Worm (Caenorhabditis elegans) whole organism, young adult: ENCODE results near the gene W08E12.6.

Source experiments
- B0019.2 ChIP-seq: fragments of 200-800 bp; sonication (Bioruptor generic); conservative IDR thresholded peaks from 2 replicates; pipeline ENCODE4 v1.3.6; 2022; ENCODE audit warnings: missing genetic modification reagents, missing genetic modification characterization, missing compliant biosample characterization
- B0035.1 ChIP-seq: sonication (generic microtip); optimal IDR thresholded peaks from 2 replicates; lab custom pipeline; 2016; ENCODE audit warnings: missing genetic modification characterization, mild to moderate bottlenecking, missing compliant biosample characterization, missing genotype, missing genetic modification reagents
- B0336.3 ChIP-seq: fragments of 200-800 bp; sonication (Bioruptor generic); IDR thresholded peaks from 2 replicates; pipeline ENCODE4 v1.3.6; 2022; ENCODE audit warnings: missing genetic modification characterization, missing compliant biosample characterization
- C17E4.6 ChIP-seq: fragments of 200-800 bp; sonication (Bioruptor generic); IDR thresholded peaks from 2 replicates; pipeline ENCODE4 v1.3.6; 2022; ENCODE audit warnings: missing genetic modification reagents, missing genetic modification characterization, missing compliant biosample characterization
- F10E7.11 ChIP-seq: sonication (generic microtip); optimal IDR thresholded peaks from 2 replicates; lab custom pipeline; 2017; ENCODE audit warnings: mild to moderate bottlenecking, missing genetic modification characterization, moderate library complexity, missing compliant biosample characterization
- F39B2.1 ChIP-seq: fragments of 200-800 bp; sonication (Bioruptor generic); IDR thresholded peaks from 2 replicates; pipeline ENCODE4 v1.3.6; 2022; ENCODE audit warnings: missing genetic modification reagents, missing genetic modification characterization, missing compliant biosample characterization
- F49E8.2 ChIP-seq: sonication (generic microtip); optimal IDR thresholded peaks from 3 replicates; lab custom pipeline; 2017; ENCODE audit warnings: missing genetic modification characterization, mild to moderate bottlenecking, missing compliant biosample characterization, antibody characterized with exemption, moderate library complexity; ENCODE audit not compliant: insufficient read depth
- F57A8.1 ChIP-seq: fragments of 200-800 bp; sonication (Bioruptor generic); optimal IDR thresholded peaks from 2 replicates; lab custom pipeline; 2018; ENCODE audit warnings: mild to moderate bottlenecking, missing genetic modification characterization, moderate library complexity, missing compliant biosample characterization
- F57C9.4 ChIP-seq: sonication (generic microtip); optimal IDR thresholded peaks from 2 replicates; lab custom pipeline; 2017; ENCODE audit warnings: mild to moderate bottlenecking, missing genetic modification characterization, missing compliant biosample characterization
- Y53G8AR.9 ChIP-seq: fragments of 200-800 bp; sonication (Bioruptor generic); conservative IDR thresholded peaks from 2 replicates; pipeline ENCODE4 v1.3.6; 2022; ENCODE audit warnings: missing genetic modification reagents, missing genetic modification characterization, missing compliant biosample characterization
- Y95B8A.8 ChIP-seq: fragments of 200-800 bp; sonication (Bioruptor generic); IDR thresholded peaks from 2 replicates; pipeline ENCODE4 v1.3.6; 2022; ENCODE audit warnings: missing genetic modification reagents, missing genetic modification characterization, missing compliant biosample characterization
- bed-1 ChIP-seq: fragments of 200-800 bp; sonication (Bioruptor generic); IDR thresholded peaks from 2 replicates; pipeline ENCODE4 v1.3.6; 2022; ENCODE audit warnings: missing genetic modification reagents, missing genetic modification characterization, missing compliant biosample characterization
- bed-2 ChIP-seq: fragments of 200-800 bp; sonication (Bioruptor generic); IDR thresholded peaks from 2 replicates; pipeline ENCODE4 v1.3.6; 2022; ENCODE audit warnings: missing genetic modification reagents, missing genetic modification characterization, missing compliant biosample characterization
- ccch-3 ChIP-seq: fragments of 200-800 bp; sonication (Bioruptor generic); optimal IDR thresholded peaks from 2 replicates; lab custom pipeline; 2018; ENCODE audit warnings: mild to moderate bottlenecking, missing genetic modification characterization, missing compliant biosample characterization
- cebp-1 ChIP-seq, 2 experiments: fragments of 200-800 bp in 1 of 2; sonication (Bioruptor generic) in 1 of 2; sonication (generic microtip) in 1 of 2; IDR thresholded peaks in 1 of 2; optimal IDR thresholded peaks in 1 of 2; 2 replicates each; pipeline versions ENCODE4 v1.3.6 to Lab custom; 2017 to 2022; ENCODE audit warnings: missing compliant biosample characterization in 2 of 2, missing genetic modification characterization in 2 of 2, mild to moderate bottlenecking in 1 of 2, missing genetic modification reagents in 1 of 2, moderate library complexity in 1 of 2
- cebp-2 ChIP-seq: fragments of 200-800 bp; sonication (Bioruptor generic); IDR thresholded peaks from 2 replicates; pipeline ENCODE4 v1.3.6; 2022; ENCODE audit warnings: missing genetic modification characterization, missing compliant biosample characterization
- ceh-100 ChIP-seq: fragments of 200-800 bp; sonication (Bioruptor generic); IDR thresholded peaks from 2 replicates; pipeline ENCODE4 v1.3.6; 2022; ENCODE audit warnings: missing genetic modification reagents, missing genetic modification characterization, missing compliant biosample characterization
- ceh-27 ChIP-seq: fragments of 200-800 bp; sonication (Bioruptor generic); optimal IDR thresholded peaks from 2 replicates; lab custom pipeline; 2018; ENCODE audit warnings: mild to moderate bottlenecking, missing genetic modification characterization, moderate library complexity, missing compliant biosample characterization
- ceh-79 ChIP-seq: sonication (generic microtip); optimal IDR thresholded peaks from 2 replicates; lab custom pipeline; 2017; ENCODE audit warnings: mild to moderate bottlenecking, missing genetic modification characterization, missing compliant biosample characterization
- die-1 ChIP-seq: sonication (generic microtip); optimal IDR thresholded peaks from 2 replicates; lab custom pipeline; 2016; ENCODE audit warnings: missing genotype, mild to moderate bottlenecking, missing genetic modification characterization, missing compliant biosample characterization
- egl-18 ChIP-seq: fragments of 200-800 bp; sonication (Bioruptor generic); IDR thresholded peaks from 2 replicates; pipeline ENCODE4 v1.3.6; 2022; ENCODE audit warnings: missing genetic modification reagents, missing genetic modification characterization, missing compliant biosample characterization
- egl-44 ChIP-seq: fragments of 200-800 bp; sonication (Bioruptor generic); IDR thresholded peaks from 2 replicates; pipeline ENCODE4 v1.3.6; 2022; ENCODE audit warnings: missing genetic modification reagents, missing genetic modification characterization, missing compliant biosample characterization
- gei-17 ChIP-seq: fragments of 200-800 bp; sonication (Bioruptor generic); optimal IDR thresholded peaks from 2 replicates; lab custom pipeline; 2018; ENCODE audit warnings: mild to moderate bottlenecking, missing genetic modification characterization, missing compliant biosample characterization
- him-1 ChIP-seq: sonication (generic microtip); optimal IDR thresholded peaks from 2 replicates; lab custom pipeline; 2016; ENCODE audit warnings: missing genotype, missing genetic modification reagents, missing genetic modification characterization, missing compliant biosample characterization
- lin-26 ChIP-seq: fragments of 200-800 bp; sonication (Bioruptor generic); IDR thresholded peaks from 2 replicates; pipeline ENCODE4 v1.3.6; 2022; ENCODE audit warnings: missing genetic modification reagents, missing genetic modification characterization, missing compliant biosample characterization
- lin-40 ChIP-seq: sonication (generic microtip); optimal IDR thresholded peaks from 2 replicates; lab custom pipeline; 2016; ENCODE audit warnings: missing genetic modification characterization, mild to moderate bottlenecking, missing compliant biosample characterization, missing genotype, missing genetic modification reagents
- lsl-1 ChIP-seq: fragments of 200-800 bp; sonication (Bioruptor generic); optimal IDR thresholded peaks from 2 replicates; lab custom pipeline; 2018; ENCODE audit warnings: mild to moderate bottlenecking, missing genetic modification characterization, moderate library complexity, missing compliant biosample characterization
- lsy-27 ChIP-seq: sonication (generic microtip); optimal IDR thresholded peaks from 2 replicates; lab custom pipeline; 2017; ENCODE audit warnings: missing genetic modification characterization, mild to moderate bottlenecking, missing compliant biosample characterization, antibody characterized with exemption, missing genotype, borderline replicate concordance; ENCODE audit not compliant: insufficient read depth
- mes-4 ChIP-seq: sonication (generic microtip); optimal IDR thresholded peaks from 2 replicates; lab custom pipeline; 2016; ENCODE audit warnings: missing genotype, missing genetic modification characterization, missing compliant biosample characterization
- nhr-120 ChIP-seq: fragments of 200-800 bp; sonication (Bioruptor generic); IDR thresholded peaks from 2 replicates; pipeline ENCODE4 v1.3.6; 2022; ENCODE audit warnings: missing genetic modification characterization, missing compliant biosample characterization
- nhr-179 ChIP-seq: sonication (generic microtip); optimal IDR thresholded peaks from 2 replicates; lab custom pipeline; 2016; ENCODE audit warnings: mild to moderate bottlenecking, missing genetic modification characterization, missing compliant biosample characterization
- nhr-90 ChIP-seq: sonication (generic microtip); optimal IDR thresholded peaks from 2 replicates; lab custom pipeline; 2016; ENCODE audit warnings: missing genotype, mild to moderate bottlenecking, missing genetic modification characterization, missing compliant biosample characterization
- pha-4 ChIP-seq: fragments of 150-350 bp; sonication (generic microtip); optimal IDR thresholded peaks from 2 replicates; lab custom pipeline; 2014; ENCODE audit warnings: missing biosample characterization, missing genetic modification reagents, missing genetic modification characterization
- rec-8 ChIP-seq, 2 experiments: sonication (generic microtip); optimal IDR thresholded peaks; 2 replicates each; lab custom pipeline; 2016; ENCODE audit warnings: mild to moderate bottlenecking in 2 of 2, missing genetic modification characterization in 2 of 2, missing genetic modification reagents in 2 of 2, missing genotype in 2 of 2, missing biosample characterization in 1 of 2, missing compliant biosample characterization in 1 of 2, moderate library complexity in 1 of 2
- repo-1 ChIP-seq: sonication (generic microtip); optimal IDR thresholded peaks from 2 replicates; lab custom pipeline; 2017; ENCODE audit warnings: mild to moderate bottlenecking, missing genetic modification characterization, missing compliant biosample characterization
- sdz-38 ChIP-seq: sonication (generic microtip); optimal IDR thresholded peaks from 2 replicates; lab custom pipeline; 2016; ENCODE audit warnings: missing genotype, missing genetic modification characterization, missing compliant biosample characterization
- snpc-1.1 ChIP-seq: sonication (generic microtip); optimal IDR thresholded peaks from 2 replicates; lab custom pipeline; 2017; ENCODE audit warnings: missing genetic modification characterization, mild to moderate bottlenecking, missing compliant biosample characterization, antibody characterized with exemption, moderate library complexity, missing genotype, missing genetic modification reagents; ENCODE audit not compliant: insufficient read depth
- tbx-9 ChIP-seq: sonication (generic microtip); optimal IDR thresholded peaks from 2 replicates; lab custom pipeline; 2016; ENCODE audit warnings: borderline replicate concordance, missing genetic modification characterization, inconsistent platforms, missing compliant biosample characterization
- unc-130 ChIP-seq: sonication (generic microtip); optimal IDR thresholded peaks from 2 replicates; lab custom pipeline; 2016; ENCODE audit warnings: missing genetic modification reagents, missing genetic modification characterization, missing compliant biosample characterization
- ztf-26 ChIP-seq: sonication (generic microtip); optimal IDR thresholded peaks from 2 replicates; lab custom pipeline; 2017; ENCODE audit warnings: missing genetic modification characterization, missing compliant biosample characterization
- ztf-28 ChIP-seq: fragments of 200-800 bp; sonication (Bioruptor generic); IDR thresholded peaks from 2 replicates; pipeline ENCODE4 v1.3.6; 2022; ENCODE audit warnings: missing genetic modification reagents, missing genetic modification characterization, missing compliant biosample characterization

W08E12.6 gene

ce11 chrIV:3336585-3336984 is 38.2 kb downstream of the W08E12.6 start, which contains the start of gene F42A6.6 (continued):
- TF ChIP-seq lsy-27 (tag; lab: Kevin White, UChicago) (no peak), nhr-90 (tag; lab: Kevin White, UChicago) (peak; percentile 40), C17E4.6 (GFP tag; lab: Robert Waterston, UW) (peak; percentile 88; the same call in 1 of the 2 replicates), pha-4 (no peak), lsl-1 (GFP tag; lab: Kevin White, UChicago) (peak; percentile 43), bed-1 (GFP tag; lab: Robert Waterston, UW) (no peak), ceh-79 (tag; lab: Kevin White, UChicago) (peak; percentile 92), sdz-38 (no peak), ztf-26 (peak; percentile 25), F10E7.11 (tag; lab: Kevin White, UChicago) (peak; percentile 66), gei-17 (GFP tag; lab: Kevin White, UChicago) (peak; percentile 45), B0035.1 (tag; lab: Kevin White, UChicago) (peak; percentile 57), die-1 (peak; percentile 77), nhr-120 (GFP tag; lab: Robert Waterston, UW) (0 out of 2 replicates have a peak, but pooled peaks have one; percentile 79), lin-40 (tag; lab: Kevin White, UChicago) (peak; percentile 4), nhr-179 (tag; lab: Kevin White, UChicago) (peak; percentile 14), ceh-27 (peak; percentile 11), cebp-1 (GFP tag; IDR thresholded peaks at IDR 0.05; lab: Robert Waterston, UW) (no peak), cebp-1 (tag; optimal IDR thresholded peaks at IDR 0.05; lab: Kevin White, UChicago) (peak; percentile 72), B0336.3 (GFP tag; lab: Robert Waterston, UW) (peak; percentile 95), lin-26 (GFP tag; lab: Robert Waterston, UW) (peak; percentile 64), bed-2 (GFP tag; lab: Robert Waterston, UW) (no peak), F39B2.1 (GFP tag; lab: Robert Waterston, UW) (peak; percentile 75; the same call in 1 of the 2 replicates), unc-130 (GFP tag; lab: Kevin White, UChicago) (peak; percentile 78), mes-4 (tag; lab: Kevin White, UChicago) (peak; percentile 26), snpc-1.1 (tag; lab: Kevin White, UChicago) (no peak), him-1 (peak; percentile 15), tbx-9 (tag; lab: Kevin White, UChicago) (peak; percentile 15), B0019.2 (GFP tag; lab: Robert Waterston, UW) (no peak), Y95B8A.8 (no peak; the same call in 1 of the 2 replicates), F49E8.2 (tag; lab: Kevin White, UChicago) (peak; percentile 96), cebp-2 (GFP tag; lab: Robert Waterston, UW) (peak; percentile 82), F57A8.1 (GFP tag; lab: Kevin White, UChicago) (no peak), egl-18 (0 out of 2 replicates have a peak, but pooled peaks have one; percentile 5), ztf-28 (GFP tag; lab: Robert Waterston, UW) (0 out of 2 replicates have a peak, but pooled peaks have one; percentile 42), ceh-100 (GFP tag; lab: Robert Waterston, UW) (peak; percentile 72), Y53G8AR.9 (GFP tag; lab: Robert Waterston, UW) (peak; percentile 94), rec-8 (tag; optimal IDR thresholded peaks at IDR 0.05; lab: Kevin White, UChicago) (peak; percentile 37 to 45), F57C9.4 (tag; lab: Kevin White, UChicago) (peak; percentile 66), egl-44 (GFP tag; lab: Robert Waterston, UW) (no peak), ccch-3 (no peak), repo-1 (tag; lab: Kevin White, UChicago) (peak; percentile 87)
